Worm (Caenorhabditis elegans) whole organism, L3 larva: Measurements from ENCODE around the gene F07B10.4.

Experiments
- R02D3.7 ChIP-seq: fragments of 150-350 bp; optimal IDR thresholded peaks from 2 replicates; lab custom pipeline; 2014; ENCODE audit warnings: missing biosample characterization, missing genetic modification characterization
- ceh-16 ChIP-seq: sonication (generic microtip); optimal IDR thresholded peaks from 2 replicates; lab custom pipeline; 2017; ENCODE audit warnings: missing biosample characterization, missing genetic modification characterization
- egl-5 ChIP-seq: fragments of 150-350 bp; optimal IDR thresholded peaks from 2 replicates; lab custom pipeline; 2017; ENCODE audit warnings: missing biosample characterization, missing genetic modification reagents, missing genetic modification characterization, inconsistent platforms
- elt-2 ChIP-seq: sonication (generic microtip); optimal IDR thresholded peaks from 2 replicates; lab custom pipeline; 2016; ENCODE audit warnings: missing genetic modification reagents, mild to moderate bottlenecking, missing genetic modification characterization, missing compliant biosample characterization
- elt-3 ChIP-seq, 3 experiments: fragments of 150-350 bp in 1 of 3; sonication (generic microtip) in 2 of 3; optimal IDR thresholded peaks; 2 replicates in 2 of 3; 4 replicates in 1 of 3; lab custom pipeline; 2014 to 2017; ENCODE audit warnings: missing biosample characterization in 3 of 3, missing genetic modification characterization in 3 of 3
- lin-39 ChIP-seq: fragments of 150-350 bp; optimal IDR thresholded peaks from 2 replicates; lab custom pipeline; 2018; ENCODE audit warnings: missing biosample characterization, missing genetic modification reagents, missing genetic modification characterization
- mdl-1 ChIP-seq: fragments of 150-350 bp; optimal IDR thresholded peaks from 2 replicates; lab custom pipeline; 2014; ENCODE audit warnings: missing biosample characterization, missing genetic modification characterization
- pqm-1 ChIP-seq: fragments of 150-350 bp; optimal IDR thresholded peaks from 2 replicates; lab custom pipeline; 2017; ENCODE audit warnings: missing biosample characterization, missing genetic modification characterization, inconsistent platforms
- unc-39 ChIP-seq: sonication (generic microtip); optimal IDR thresholded peaks from 4 replicates; lab custom pipeline; 2017; ENCODE audit warnings: missing biosample characterization, missing genetic modification characterization
- ztf-11 ChIP-seq: fragments of 150-350 bp; optimal IDR thresholded peaks from 2 replicates; lab custom pipeline; 2014; ENCODE audit warnings: missing biosample characterization, missing genetic modification characterization

The F07B10.4 gene

ce11 chrV:11217394-11217793 lies 45.5 kb downstream of the F07B10.4 start, which contains the start of gene cyp-29A2:
cyp-29A2 (plus strand) TSS chrV:11217583.
- TF ChIP-seq pqm-1 (peak; percentile 18), elt-2 (tag; lab: Kevin White, UChicago) (peak; percentile 17), ztf-11 (no peak)
- TF ChIP-seq, all 47 proteins: peak for 2

- no peak for TF ChIP-seq ceh-16
- no peak for TF ChIP-seq lin-39 (tag; lab: Kevin White, UChicago)
- TF ChIP-seq unc-39 (tag; lab: Kevin White, UChicago), result no peak
- TF ChIP-seq R02D3.7, result no peak
- TF ChIP-seq mdl-1, result no peak
- TF ChIP-seq, all 47 proteins: peak for 0
Measured at ce11 chrV:11216137-11216536, 46.8 kb downstream of the F07B10.4 start.

ce11 chrV:11214569-11214968 lies 48.4 kb downstream of the F07B10.4 start:
- TF ChIP-seq elt-3 (tag; optimal IDR thresholded peaks at IDR 0.05; lab: Kevin White, UChicago) (no peak), egl-5 (tag; lab: Kevin White, UChicago) (peak; percentile 82)

- TF ChIP-seq ceh-16 (no peak), egl-5 (tag; lab: Kevin White, UChicago) (peak; percentile 5)
- TF ChIP-seq, all 47 proteins: peak for 1
Measured at ce11 chrV:11211323-11211722, 51.6 kb downstream of the F07B10.4 start.
